Worm (Caenorhabditis elegans) whole organism, midembryonic: ENCODE measurements around the gene F36A4.3.

Experiments
- T22C8.4 ChIP-seq: fragments of 200-800 bp; sonication (Bioruptor generic); IDR thresholded peaks from 2 replicates; pipeline ENCODE4 v1.3.6; 2022; ENCODE audit warnings: missing genetic modification characterization, missing compliant biosample characterization
- cog-1 ChIP-seq: sonication (generic microtip); optimal IDR thresholded peaks from 2 replicates; lab custom pipeline; 2016; ENCODE audit warnings: missing genetic modification characterization, missing compliant biosample characterization
- flt-1 ChIP-seq: fragments of 200-800 bp; sonication (Bioruptor generic); IDR thresholded peaks from 2 replicates; pipeline ENCODE4 v1.3.6; 2022; ENCODE audit warnings: missing genetic modification characterization, missing compliant biosample characterization
- klf-2 ChIP-seq: fragments of 200-800 bp; sonication (Bioruptor generic); conservative IDR thresholded peaks from 2 replicates; pipeline ENCODE4 v1.3.6; 2022; ENCODE audit warnings: missing genetic modification reagents, missing genetic modification characterization, missing compliant biosample characterization
- med-1 ChIP-seq: sonication (generic microtip); optimal IDR thresholded peaks from 2 replicates; lab custom pipeline; 2017; ENCODE audit warnings: missing genetic modification characterization, mild to moderate bottlenecking, missing compliant biosample characterization, antibody characterized with exemption, missing genetic modification reagents; ENCODE audit not compliant: insufficient read depth
- ref-1 ChIP-seq: fragments of 200-800 bp; sonication (Bioruptor generic); conservative IDR thresholded peaks from 2 replicates; pipeline ENCODE4 v1.3.6; 2022; ENCODE audit warnings: missing genetic modification reagents, missing genetic modification characterization, missing compliant biosample characterization
- tab-1 ChIP-seq: fragments of 200-800 bp; sonication (Bioruptor generic); IDR thresholded peaks from 2 replicates; pipeline ENCODE4 v1.3.6; 2022; ENCODE audit warnings: missing genetic modification characterization, missing compliant biosample characterization
- ztf-23 ChIP-seq: fragments of 200-800 bp; sonication (Bioruptor generic); IDR thresholded peaks from 2 replicates; pipeline ENCODE4 v1.3.6; 2022; ENCODE audit warnings: missing genetic modification reagents, missing genetic modification characterization, missing compliant biosample characterization
- ztf-29 ChIP-seq: fragments of 200-800 bp; sonication (Bioruptor generic); IDR thresholded peaks from 2 replicates; pipeline ENCODE4 v1.3.6; 2022; ENCODE audit warnings: missing genetic modification reagents, missing genetic modification characterization, missing compliant biosample characterization

DNA sequence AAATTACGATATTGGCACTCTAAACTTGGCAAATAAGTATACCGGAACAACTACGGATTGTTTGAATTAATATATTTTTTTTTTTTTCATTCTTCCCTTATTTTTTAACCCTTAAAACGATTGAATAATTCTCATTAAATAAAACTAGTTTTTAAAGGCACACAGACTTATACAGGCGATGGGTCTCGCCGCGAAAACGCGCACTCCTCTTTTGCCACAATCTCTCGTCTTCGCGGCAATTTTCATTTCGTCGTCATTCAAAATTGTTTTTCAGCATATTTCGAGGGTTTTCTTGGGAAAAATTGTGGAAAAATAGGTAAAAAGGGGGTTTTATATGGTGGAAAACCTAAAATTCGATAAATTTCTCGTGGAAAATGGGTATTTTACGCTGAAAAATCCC, 22.1 kb upstream of the F36A4.3 start:
- no peak for TF ChIP-seq T22C8.4 (GFP tag; lab: Robert Waterston, UW)
- no peak for TF ChIP-seq ztf-29 (GFP tag; lab: Robert Waterston, UW)
- TF ChIP-seq ref-1 = no peak
- TF ChIP-seq med-1 (GFP tag; lab: Kevin White, UChicago) = no peak
- no peak for TF ChIP-seq klf-2 (GFP tag; lab: Robert Waterston, UW)
- no peak for TF ChIP-seq ztf-23
- no peak for TF ChIP-seq flt-1 (GFP tag; lab: Robert Waterston, UW)
- no peak for TF ChIP-seq cog-1
- TF ChIP-seq tab-1 = no peak
